Fruit fly (Drosophila melanogaster) whole organism, embryonic: Measurements from ENCODE around the gene CG31244.
A peak's percentile ranks its signal among the peaks of the same experiment; 100 is the strongest.

Source experiments
- CG11456 ChIP-seq: fragments of 200-800 bp; sonication (Bioruptor generic); IDR thresholded peaks from 3 replicates; pipeline ENCODE4 v1.3.6; 2022; ENCODE audit warnings: missing biosample characterization, missing genetic modification characterization
- CG1647 ChIP-seq: fragments of 200-800 bp; sonication (Bioruptor generic); optimal IDR thresholded peaks from 3 replicates; lab custom pipeline; 2016; ENCODE audit warnings: missing biosample characterization, missing genetic modification characterization
- CG7786 ChIP-seq: fragments of 200-800 bp; sonication (Bioruptor generic); optimal IDR thresholded peaks from 2 replicates; lab custom pipeline; 2016; ENCODE audit warnings: missing biosample characterization, missing genetic modification characterization
- CG8359 ChIP-seq: fragments of 200-800 bp; sonication (Bioruptor generic); optimal IDR thresholded peaks from 2 replicates; lab custom pipeline; 2017; ENCODE audit warnings: missing biosample characterization, mild to moderate bottlenecking, missing genetic modification characterization, borderline replicate concordance
- Doc3 ChIP-seq: fragments of 200-800 bp; sonication (Bioruptor generic); IDR thresholded peaks from 3 replicates; pipeline ENCODE4 v1.3.6; 2022; ENCODE audit warnings: missing biosample characterization, missing genetic modification characterization; ENCODE audit not compliant: partially characterized antibody
- Side ChIP-seq: fragments of 200-800 bp; sonication (Bioruptor generic); optimal IDR thresholded peaks from 2 replicates; lab custom pipeline; 2016; ENCODE audit warnings: missing biosample characterization, missing genetic modification characterization
- Trl ChIP-seq, 3 experiments: fragments of >200 bp in 2 of 3; fragments of 200-800 bp in 1 of 3; sonication (Bioruptor generic) in 1 of 3; optimal IDR thresholded peaks; 2 replicates in 1 of 3; 3 replicates in 2 of 3; lab custom pipeline; 2016 to 2017; ENCODE audit warnings: missing biosample characterization in 1 of 3, missing genetic modification characterization in 1 of 3
- disco-r ChIP-seq: fragments of 200-800 bp; sonication (Bioruptor generic); optimal IDR thresholded peaks from 2 replicates; lab custom pipeline; 2016; ENCODE audit warnings: missing biosample characterization, missing genetic modification characterization
- her ChIP-seq: fragments of 200-800 bp; sonication (Bioruptor generic); optimal IDR thresholded peaks from 2 replicates; lab custom pipeline; 2016; ENCODE audit warnings: missing biosample characterization, missing genetic modification characterization
- kah ChIP-seq: fragments of 200-800 bp; sonication (Bioruptor generic); optimal IDR thresholded peaks from 2 replicates; lab custom pipeline; 2018; ENCODE audit warnings: missing biosample characterization, mild to moderate bottlenecking, missing genetic modification characterization
- kni ChIP-seq: fragments of 200-800 bp; sonication (Bioruptor generic); optimal IDR thresholded peaks from 3 replicates; lab custom pipeline; 2017; ENCODE audit warnings: mild to moderate bottlenecking, missing biosample characterization, missing genetic modification reagents, missing genetic modification characterization
- sens-2 ChIP-seq: fragments of 200-800 bp; sonication (Bioruptor generic); IDR thresholded peaks from 2 replicates; pipeline ENCODE4 v1.3.6; 2022; ENCODE audit warnings: missing biosample characterization, missing genetic modification characterization

dm6 chr3R:19403096-19403515 is 4.7 kb upstream of the CG31244 start, which contains the start of the genes Ino80 and Aptx:
- TF ChIP-seq CG7786 (GFP tag; lab: Kevin White, UChicago) (peak; percentile 96), disco-r (GFP tag; lab: Kevin White, UChicago) (peak; percentile 81), her (GFP tag; lab: Kevin White, UChicago) (peak; percentile 77), Doc3 (GFP tag; lab: Robert Waterston, UW) (peak; percentile 85), CG11456 (GFP tag; lab: Robert Waterston, UW) (peak; percentile 92), sens-2 (GFP tag; lab: Robert Waterston, UW) (peak; percentile 83), CG8359 (GFP tag; lab: Kevin White, UChicago) (peak; percentile 41), kah (GFP tag; lab: Kevin White, UChicago) (peak; percentile 55), Trl (optimal IDR thresholded peaks at IDR 0.05; lab: Kevin White, UChicago) (no peak), Trl (GFP tag; optimal IDR thresholded peaks at IDR 0.05; lab: Kevin White, UChicago) (peak; percentile 95), CG1647 (GFP tag; lab: Kevin White, UChicago) (peak; percentile 94), kni (GFP tag; lab: Kevin White, UChicago) (no peak), Side (GFP tag; lab: Kevin White, UChicago) (peak; percentile 88)
